Fruit fly (Drosophila melanogaster) whole organism, pupa: ENCODE measurements around the gene CG6951.

Experiments
- CG10348 ChIP-seq: fragments of 200-800 bp; sonication (Bioruptor generic); IDR thresholded peaks from 2 replicates; pipeline ENCODE4 v1.3.6; 2022; ENCODE audit warnings: missing biosample characterization, missing genetic modification characterization
- CG32121 ChIP-seq: fragments of 200-800 bp; sonication (Bioruptor generic); IDR thresholded peaks from 2 replicates; pipeline ENCODE4 v1.3.6; 2022; ENCODE audit warnings: missing biosample characterization, missing genetic modification characterization
- fd96Ca ChIP-seq: fragments of 200-800 bp; sonication (Bioruptor generic); IDR thresholded peaks from 3 replicates; pipeline ENCODE4 v1.3.6; 2022; ENCODE audit warnings: missing biosample characterization, missing genetic modification characterization

DNA sequence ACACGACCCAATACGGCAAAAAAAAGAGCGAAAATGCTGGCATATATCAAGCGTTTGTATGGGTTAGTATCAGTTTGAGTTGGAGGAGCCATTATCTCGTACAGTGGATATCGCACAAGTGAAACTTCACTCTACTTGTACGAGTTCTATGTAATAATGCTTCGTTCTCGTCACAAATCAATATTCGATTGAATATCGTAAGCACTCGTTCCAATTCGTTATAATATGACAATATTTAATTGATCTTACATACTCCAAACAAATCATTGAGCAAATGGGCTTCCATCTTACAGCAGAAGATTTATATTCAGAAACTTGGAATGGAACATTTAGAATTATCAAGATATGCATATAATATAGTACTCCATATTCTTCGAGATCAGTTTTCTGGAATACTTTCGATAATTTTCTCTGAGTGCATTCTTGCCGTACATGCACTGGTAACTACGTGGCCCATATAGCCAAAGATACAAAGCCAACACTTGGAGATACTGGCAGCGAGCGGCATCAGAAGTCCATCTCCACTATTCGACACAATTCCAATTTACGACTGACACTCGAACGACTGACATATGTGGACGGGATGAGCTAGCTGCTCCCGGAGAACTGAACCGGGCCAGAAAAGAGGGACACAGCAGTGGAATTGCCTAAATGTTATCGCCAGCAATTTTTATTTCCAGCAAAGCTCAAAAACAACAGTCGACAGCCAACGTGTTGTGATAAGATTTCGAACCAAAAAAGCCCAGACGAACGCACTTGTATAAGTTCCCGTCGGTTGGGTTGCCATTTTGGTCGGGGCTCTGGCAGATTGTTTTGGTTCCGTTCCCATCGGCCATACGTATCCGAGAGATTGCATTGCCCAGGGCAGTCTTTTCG lies 48.0 kb upstream of the CG6951 start:
- no peak for TF ChIP-seq CG10348
- TF ChIP-seq CG32121 = no peak
- TF ChIP-seq fd96Ca (GFP tag; lab: Robert Waterston, UW) = no peak
